Fruit fly (Drosophila melanogaster) whole organism, prepupa: Measurements from ENCODE around the gene CG32819.
A peak's percentile ranks its signal among the peaks of the same experiment; 100 is the strongest.

Experiments
- Blimp-1 ChIP-seq: fragments of 200-800 bp; sonication (Bioruptor generic); optimal IDR thresholded peaks from 3 replicates; lab custom pipeline; 2017; ENCODE audit warnings: missing biosample characterization, missing genetic modification characterization, mild to moderate bottlenecking, moderate library complexity, missing genetic modification reagents
- CG10631 ChIP-seq: fragments of 200-800 bp; sonication (Bioruptor generic); optimal IDR thresholded peaks from 2 replicates; lab custom pipeline; 2016; ENCODE audit warnings: missing biosample characterization, missing genetic modification characterization
- CG10669 ChIP-seq: fragments of 200-800 bp; sonication (Bioruptor generic); optimal IDR thresholded peaks from 3 replicates; lab custom pipeline; 2018; ENCODE audit warnings: missing biosample characterization, mild to moderate bottlenecking, missing genetic modification characterization, moderate library complexity
- CG11294 ChIP-seq: fragments of 200-800 bp; sonication (Bioruptor generic); IDR thresholded peaks from 2 replicates; pipeline ENCODE4 v1.3.6; 2022; ENCODE audit warnings: missing biosample characterization, missing genetic modification characterization
- CG11902 ChIP-seq: fragments of 200-800 bp; sonication (Bioruptor generic); optimal IDR thresholded peaks from 3 replicates; lab custom pipeline; 2016; ENCODE audit warnings: missing biosample characterization, missing genetic modification characterization
- CG15336 ChIP-seq: fragments of 200-800 bp; sonication (Bioruptor generic); IDR thresholded peaks from 2 replicates; pipeline ENCODE4 v1.3.6; 2022; ENCODE audit warnings: missing biosample characterization, missing genetic modification characterization
- CG16779 ChIP-seq: fragments of 200-800 bp; sonication (Bioruptor generic); optimal IDR thresholded peaks from 3 replicates; lab custom pipeline; 2017; ENCODE audit warnings: missing biosample characterization, mild to moderate bottlenecking, missing genetic modification characterization
- CG3032 ChIP-seq: fragments of 200-800 bp; optimal IDR thresholded peaks from 2 replicates; lab custom pipeline; 2019; ENCODE audit warnings: missing biosample characterization, mild to moderate bottlenecking, missing genetic modification characterization, moderate library complexity
- CG34406 ChIP-seq: fragments of 200-800 bp; sonication (Bioruptor generic); optimal IDR thresholded peaks from 3 replicates; lab custom pipeline; 2016; ENCODE audit warnings: missing biosample characterization, missing genetic modification characterization
- CG3919 ChIP-seq: fragments of 200-800 bp; sonication (Bioruptor generic); optimal IDR thresholded peaks from 3 replicates; lab custom pipeline; 2016; ENCODE audit warnings: missing biosample characterization, missing genetic modification characterization
- CG4318 ChIP-seq: fragments of 200-800 bp; sonication (Bioruptor generic); optimal IDR thresholded peaks from 3 replicates; lab custom pipeline; 2017; ENCODE audit warnings: missing biosample characterization, mild to moderate bottlenecking, missing genetic modification characterization
- CG6163 ChIP-seq: fragments of 200-800 bp; sonication (Bioruptor generic); IDR thresholded peaks from 3 replicates; pipeline ENCODE4 v1.3.6; 2022; ENCODE audit warnings: missing biosample characterization, missing genetic modification characterization
- CG6276 ChIP-seq: fragments of 200-800 bp; sonication (Bioruptor generic); optimal IDR thresholded peaks from 2 replicates; lab custom pipeline; 2017; ENCODE audit warnings: missing biosample characterization, mild to moderate bottlenecking, missing genetic modification characterization
- CG6792 ChIP-seq: fragments of 200-800 bp; sonication (Bioruptor generic); optimal IDR thresholded peaks from 3 replicates; lab custom pipeline; 2016; ENCODE audit warnings: missing biosample characterization, missing genetic modification characterization
- CG6808 ChIP-seq: fragments of 200-800 bp; sonication (Bioruptor generic); optimal IDR thresholded peaks from 3 replicates; lab custom pipeline; 2017; ENCODE audit warnings: missing biosample characterization, missing genetic modification characterization, mild to moderate bottlenecking, moderate library complexity, missing genetic modification reagents
- CG6854 ChIP-seq: fragments of 200-800 bp; sonication (Bioruptor generic); optimal IDR thresholded peaks from 2 replicates; lab custom pipeline; 2017; ENCODE audit warnings: missing biosample characterization, mild to moderate bottlenecking, missing genetic modification characterization
- CG7368 ChIP-seq: fragments of 200-800 bp; sonication (Bioruptor generic); optimal IDR thresholded peaks from 3 replicates; lab custom pipeline; 2016; ENCODE audit warnings: missing biosample characterization, missing genetic modification characterization
- CG8119 ChIP-seq: fragments of 200-800 bp; sonication (Bioruptor generic); IDR thresholded peaks from 3 replicates; pipeline ENCODE4 v1.3.6; 2022; ENCODE audit warnings: missing biosample characterization, missing genetic modification characterization
- CG8319 ChIP-seq: fragments of 200-800 bp; sonication (Bioruptor generic); optimal IDR thresholded peaks from 3 replicates; lab custom pipeline; 2016; ENCODE audit warnings: missing biosample characterization, missing genetic modification characterization
- CG8632 ChIP-seq: fragments of 200-800 bp; sonication (Bioruptor generic); optimal IDR thresholded peaks from 3 replicates; lab custom pipeline; 2016; ENCODE audit warnings: missing biosample characterization, missing genetic modification characterization
- CG9139 ChIP-seq: fragments of 200-800 bp; sonication (Bioruptor generic); optimal IDR thresholded peaks from 3 replicates; lab custom pipeline; 2017; ENCODE audit warnings: missing biosample characterization, mild to moderate bottlenecking, missing genetic modification characterization
- Eip75B ChIP-seq: fragments of 200-800 bp; sonication (Bioruptor generic); optimal IDR thresholded peaks from 3 replicates; lab custom pipeline; 2016; ENCODE audit warnings: missing biosample characterization, missing genetic modification characterization
- Ets96B ChIP-seq: fragments of 200-800 bp; optimal IDR thresholded peaks from 2 replicates; lab custom pipeline; 2019; ENCODE audit warnings: missing biosample characterization, mild to moderate bottlenecking, missing genetic modification characterization, moderate library complexity
- Gug ChIP-seq: fragments of 200-800 bp; sonication (Bioruptor generic); IDR thresholded peaks from 2 replicates; pipeline ENCODE4 v1.3.6; 2022; ENCODE audit warnings: missing biosample characterization, missing genetic modification characterization
- Hr38 ChIP-seq: sonication (Bioruptor generic); optimal IDR thresholded peaks from 2 replicates; lab custom pipeline; 2016; ENCODE audit warnings: missing biosample characterization, missing genetic modification characterization
- Hr39 ChIP-seq: fragments of 200-800 bp; sonication (Bioruptor generic); optimal IDR thresholded peaks from 2 replicates; lab custom pipeline; 2016; ENCODE audit warnings: missing biosample characterization, missing genetic modification characterization
- Hr4 ChIP-seq: fragments of 200-800 bp; sonication (Bioruptor generic); optimal IDR thresholded peaks from 3 replicates; lab custom pipeline; 2016; ENCODE audit warnings: missing biosample characterization, missing genetic modification characterization
- Met ChIP-seq: fragments of 200-800 bp; sonication (Bioruptor generic); optimal IDR thresholded peaks from 3 replicates; lab custom pipeline; 2016; ENCODE audit warnings: missing biosample characterization, missing genetic modification characterization
- OdsH ChIP-seq: fragments of 200-800 bp; sonication (Bioruptor generic); optimal IDR thresholded peaks from 3 replicates; lab custom pipeline; 2016; ENCODE audit warnings: missing biosample characterization, missing genetic modification characterization
- Smox ChIP-seq: fragments of 200-800 bp; sonication (Bioruptor generic); optimal IDR thresholded peaks from 3 replicates; lab custom pipeline; 2016; ENCODE audit warnings: missing biosample characterization, missing genetic modification characterization
- Sox102F ChIP-seq: fragments of 200-800 bp; sonication (Bioruptor generic); optimal IDR thresholded peaks from 2 replicates; lab custom pipeline; 2016; ENCODE audit warnings: missing biosample characterization, mild to moderate bottlenecking, missing genetic modification characterization
- Sox14 ChIP-seq: fragments of 200-800 bp; sonication (Bioruptor generic); optimal IDR thresholded peaks from 3 replicates; lab custom pipeline; 2016; ENCODE audit warnings: missing biosample characterization, missing genetic modification characterization
- Sox15 ChIP-seq: fragments of 200-800 bp; sonication (Bioruptor generic); optimal IDR thresholded peaks from 3 replicates; lab custom pipeline; 2016; ENCODE audit warnings: missing biosample characterization, missing genetic modification characterization
- achi ChIP-seq: fragments of 200-800 bp; sonication (Bioruptor generic); optimal IDR thresholded peaks from 3 replicates; lab custom pipeline; 2016; ENCODE audit warnings: missing biosample characterization, missing genetic modification characterization
- acj6 ChIP-seq: fragments of 200-800 bp; sonication (Bioruptor generic); optimal IDR thresholded peaks from 3 replicates; lab custom pipeline; 2016; ENCODE audit warnings: missing biosample characterization, missing genetic modification characterization
- cyc ChIP-seq: fragments of 200-800 bp; sonication (Bioruptor generic); optimal IDR thresholded peaks from 3 replicates; lab custom pipeline; 2016; ENCODE audit warnings: missing biosample characterization, missing genetic modification characterization
- dac ChIP-seq: fragments of 200-800 bp; sonication (Bioruptor generic); optimal IDR thresholded peaks from 2 replicates; lab custom pipeline; 2017; ENCODE audit warnings: missing biosample characterization, mild to moderate bottlenecking, missing genetic modification characterization
- dsx ChIP-seq: fragments of 200-800 bp; optimal IDR thresholded peaks from 3 replicates; lab custom pipeline; 2019; ENCODE audit warnings: missing biosample characterization, mild to moderate bottlenecking, missing genetic modification characterization, moderate library complexity; ENCODE audit not compliant: poor library complexity, severe bottlenecking
- eg ChIP-seq: fragments of 200-800 bp; sonication (Bioruptor generic); IDR thresholded peaks from 3 replicates; pipeline ENCODE4 v1.3.6; 2022; ENCODE audit warnings: missing biosample characterization, missing genetic modification characterization
- esn ChIP-seq: fragments of 200-800 bp; sonication (Bioruptor generic); optimal IDR thresholded peaks from 2 replicates; lab custom pipeline; 2016; ENCODE audit warnings: missing biosample characterization, mild to moderate bottlenecking, missing genetic modification characterization, moderate library complexity
- fd59A ChIP-seq: fragments of 200-800 bp; sonication (Bioruptor generic); optimal IDR thresholded peaks from 2 replicates; lab custom pipeline; 2017; ENCODE audit warnings: missing biosample characterization, mild to moderate bottlenecking, missing genetic modification characterization, missing genetic modification reagents
- fd85E ChIP-seq: fragments of 200-800 bp; sonication (Bioruptor generic); optimal IDR thresholded peaks from 3 replicates; lab custom pipeline; 2016; ENCODE audit warnings: missing biosample characterization, missing genetic modification characterization
- fkh ChIP-seq: fragments of 200-800 bp; sonication (Bioruptor generic); optimal IDR thresholded peaks from 3 replicates; lab custom pipeline; 2017; ENCODE audit warnings: missing biosample characterization, mild to moderate bottlenecking, missing genetic modification characterization, moderate library complexity
- salr ChIP-seq, 2 experiments: fragments of 200-800 bp; sonication (Bioruptor generic); optimal IDR thresholded peaks; 3 replicates each; lab custom pipeline; 2016 to 2018; ENCODE audit warnings: missing biosample characterization in 2 of 2, missing genetic modification characterization in 2 of 2, mild to moderate bottlenecking in 1 of 2
- spab ChIP-seq: fragments of 200-800 bp; sonication (Bioruptor generic); optimal IDR thresholded peaks from 2 replicates; lab custom pipeline; 2017; ENCODE audit warnings: missing biosample characterization, mild to moderate bottlenecking, missing genetic modification characterization, missing genetic modification reagents
- ss ChIP-seq, 2 experiments: fragments of 200-800 bp; sonication (Bioruptor generic); optimal IDR thresholded peaks; 2 replicates in 1 of 2; 3 replicates in 1 of 2; lab custom pipeline; 2017 to 2018; ENCODE audit warnings: mild to moderate bottlenecking in 2 of 2, missing biosample characterization in 2 of 2, missing genetic modification characterization in 2 of 2, moderate library complexity in 1 of 2
- svp ChIP-seq: fragments of 200-800 bp; sonication (Bioruptor generic); peaks from one replicate; lab custom pipeline; 2016; ENCODE audit warnings: missing biosample characterization, missing genetic modification characterization
- vri ChIP-seq: fragments of 200-800 bp; sonication (Bioruptor generic); optimal IDR thresholded peaks from 3 replicates; lab custom pipeline; 2016; ENCODE audit warnings: missing biosample characterization, mild to moderate bottlenecking, missing genetic modification characterization

Gene CG32819

DNA sequence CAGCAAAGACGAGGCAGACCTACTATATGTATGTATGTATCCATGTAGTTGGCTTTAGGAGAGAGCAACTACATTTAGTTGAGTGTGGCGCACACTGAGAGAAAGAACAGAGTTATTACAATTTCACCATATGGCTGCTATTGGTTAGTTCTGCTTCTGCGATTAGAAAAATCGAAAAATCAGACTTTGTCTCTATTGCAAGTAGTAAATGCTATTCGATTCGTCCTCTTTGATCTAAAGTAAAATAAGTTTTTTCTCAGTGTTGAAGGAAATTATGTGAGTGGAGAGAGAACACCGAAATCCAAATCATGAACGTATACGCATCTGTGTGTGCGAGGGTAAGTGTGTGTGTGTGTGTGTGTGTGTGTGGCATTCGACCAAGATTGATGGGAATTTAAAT is 27.0 kb downstream of the CG32819 start (continued):
- peak; percentile 61 for TF ChIP-seq Smox (GFP tag; lab: Kevin White, UChicago)
- peak; percentile 83 for TF ChIP-seq CG8319 (GFP tag; lab: Kevin White, UChicago)
- TF ChIP-seq CG8632 (GFP tag; lab: Kevin White, UChicago): peak; percentile 55
- TF ChIP-seq CG16779: peak; percentile 66
- TF ChIP-seq dsx: peak; percentile 46
- no peak for TF ChIP-seq vri (GFP tag; lab: Kevin White, UChicago)
- TF ChIP-seq CG15336 (GFP tag; lab: Robert Waterston, UW): peak; percentile 90
- TF ChIP-seq salr (GFP tag; optimal IDR thresholded peaks at IDR 0.05; lab: Kevin White, UChicago): peak; percentile 31 to 77

DNA sequence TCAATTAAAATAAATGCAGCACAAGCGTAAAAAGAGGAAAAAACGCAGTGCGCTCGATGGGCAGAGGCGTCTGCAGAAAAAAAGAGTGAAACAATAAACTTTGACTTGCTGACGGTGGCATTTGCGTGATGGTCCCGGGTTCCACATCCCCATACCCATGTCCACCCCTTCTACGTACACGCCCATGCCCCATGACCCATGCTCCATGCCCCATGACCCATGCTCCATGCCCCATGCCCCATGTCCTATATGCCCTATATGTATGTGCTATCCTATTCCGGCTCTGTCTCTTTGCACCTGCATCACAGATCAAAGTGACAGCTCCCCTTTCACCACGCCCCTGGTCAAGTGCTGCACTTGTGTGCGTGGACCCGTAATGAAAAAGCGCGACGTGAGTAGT is 28.9 kb downstream of the CG32819 start:
- peak; percentile 62 for TF ChIP-seq OdsH
- peak; percentile 46 for TF ChIP-seq dsx
- TF ChIP-seq CG4318 (GFP tag; lab: Kevin White, UChicago): peak; percentile 49
- peak; percentile 34 for TF ChIP-seq Hr4 (GFP tag; lab: Kevin White, UChicago)
- peak; percentile 36 for TF ChIP-seq Hr39
- no peak for TF ChIP-seq fkh (GFP tag; lab: Kevin White, UChicago)
- peak; percentile 42 for TF ChIP-seq CG9139 (GFP tag; lab: Kevin White, UChicago)
- TF ChIP-seq Sox14 (GFP tag; lab: Kevin White, UChicago): peak; percentile 32
- TF ChIP-seq Met: peak; percentile 26
- no peak for TF ChIP-seq CG8319 (GFP tag; lab: Kevin White, UChicago)
- TF ChIP-seq Smox (GFP tag; lab: Kevin White, UChicago): no peak
- peak; percentile 18 for TF ChIP-seq esn
- TF ChIP-seq Sox15 (GFP tag; lab: Kevin White, UChicago): peak; percentile 52
- peak; percentile 44 for TF ChIP-seq CG10631 (GFP tag; lab: Kevin White, UChicago)
- peak; percentile 57 for TF ChIP-seq CG6792 (GFP tag; lab: Kevin White, UChicago)
- peak; percentile 46 for TF ChIP-seq Eip75B (GFP tag; lab: Kevin White, UChicago)
- TF ChIP-seq CG6808: peak; percentile 77
- peak; percentile 70 for TF ChIP-seq CG3032
- peak; percentile 10 for TF ChIP-seq cyc
- peak; percentile 41 to 46 for TF ChIP-seq salr (GFP tag; optimal IDR thresholded peaks at IDR 0.05; lab: Kevin White, UChicago)
- peak; percentile 76 for TF ChIP-seq svp (GFP tag; lab: Kevin White, UChicago)
- TF ChIP-seq CG6163 (GFP tag; lab: Robert Waterston, UW): peak; percentile 63
- peak; percentile 61 for TF ChIP-seq CG3919 (GFP tag; lab: Kevin White, UChicago)
- 0 out of 2 replicates have a peak, but pooled peaks have one; percentile 27 for TF ChIP-seq Gug (GFP tag; lab: Robert Waterston, UW)
- peak; percentile 62 to 76 for TF ChIP-seq ss (GFP tag; optimal IDR thresholded peaks at IDR 0.05; lab: Kevin White, UChicago)
- TF ChIP-seq CG8119 (GFP tag; lab: Robert Waterston, UW): peak; percentile 53; the same call in 1 of the 3 replicates
- TF ChIP-seq fd85E (GFP tag; lab: Kevin White, UChicago): peak; percentile 18
- peak; percentile 65 for TF ChIP-seq spab (GFP tag; lab: Kevin White, UChicago)
- peak; percentile 24 for TF ChIP-seq dac (GFP tag; lab: Kevin White, UChicago)
- TF ChIP-seq CG7368: peak; percentile 68
- peak; percentile 63 for TF ChIP-seq CG10669
- no peak for TF ChIP-seq CG16779
- TF ChIP-seq fd59A (GFP tag; lab: Kevin White, UChicago): peak; percentile 68
- TF ChIP-seq acj6: peak; percentile 52
- TF ChIP-seq Hr38 (GFP tag; lab: Kevin White, UChicago): no peak
- peak; percentile 36 for TF ChIP-seq CG6276
- no peak for TF ChIP-seq CG6854 (GFP tag; lab: Kevin White, UChicago)
- peak; percentile 50 for TF ChIP-seq CG15336 (GFP tag; lab: Robert Waterston, UW)
- TF ChIP-seq CG11902 (GFP tag; lab: Kevin White, UChicago): peak; percentile 34
- TF ChIP-seq CG34406 (GFP tag; lab: Kevin White, UChicago): peak; percentile 32
- peak; percentile 57; the same call in 1 of the 2 replicates for TF ChIP-seq CG11294 (GFP tag; lab: Robert Waterston, UW)
- peak; percentile 19 for TF ChIP-seq Sox102F (GFP tag; lab: Kevin White, UChicago)
- peak; percentile 44; the same call in 2 of the 3 replicates for TF ChIP-seq eg (GFP tag; lab: Robert Waterston, UW)
- TF ChIP-seq achi (GFP tag; lab: Kevin White, UChicago): peak; percentile 30
- no peak for TF ChIP-seq Blimp-1 (GFP tag; lab: Kevin White, UChicago)
- peak; percentile 59 for TF ChIP-seq Ets96B
